Fruit fly (Drosophila melanogaster) ovary, adult (tissue): ENCODE data around the gene LysS.

Experiments used
- CG17801 ChIP-seq: fragments of 200-800 bp; optimal IDR thresholded peaks from 2 replicates; lab custom pipeline; 2019; ENCODE audit warnings: missing biosample characterization, mild to moderate bottlenecking, missing genetic modification characterization, moderate library complexity; ENCODE audit not compliant: partially characterized antibody

Gene LysS

dm6 chr3L:1227303-1227797 lies at the start of gene LysS:
LysS (plus strand) TSS chr3L:1227747.
- TF ChIP-seq CG17801 (GFP tag; lab: Kevin White, UChicago), result no peak

- no peak for TF ChIP-seq CG17801 (GFP tag; lab: Kevin White, UChicago)
Observed at dm6 chr3L:1178115-1178583, 49.4 kb upstream of the LysS start.

dm6 chr3L:1183467-1183866 lies 44.1 kb upstream of the LysS start:
- no peak for TF ChIP-seq CG17801 (GFP tag; lab: Kevin White, UChicago)

- no peak for TF ChIP-seq CG17801 (GFP tag; lab: Kevin White, UChicago)
Observed at dm6 chr3L:1188936-1189659, 38.4 kb upstream of the LysS start, which contains the start of gene CG13912. CG13912 (plus strand) TSS chr3L:1189588.

- no peak for TF ChIP-seq CG17801 (GFP tag; lab: Kevin White, UChicago)
Observed at dm6 chr3L:1193123-1193844, 34.3 kb upstream of the LysS start, which contains the start of gene Trhn. Trhn (minus strand) TSS chr3L:1193173.

- TF ChIP-seq CG17801 (GFP tag; lab: Kevin White, UChicago), result no peak
Observed at dm6 chr3L:1195202-1195601, 32.3 kb upstream of the LysS start, which contains the start of gene LysX. LysX (minus strand) TSS chr3L:1195302.

- no peak for TF ChIP-seq CG17801 (GFP tag; lab: Kevin White, UChicago)
Observed at dm6 chr3L:1195868-1196552, 31.5 kb upstream of the LysS start, which contains the start of gene Aplip1. Aplip1 (plus strand) TSS chr3L:1196317.

dm6 chr3L:1200357-1201051 lies 27.0 kb upstream of the LysS start, which contains the start of gene mwh:
mwh (plus strand) TSS chr3L:1200786.
- no peak for TF ChIP-seq CG17801 (GFP tag; lab: Kevin White, UChicago)

dm6 chr3L:1202588-1203195 lies 24.9 kb upstream of the LysS start, which contains the start of gene meep:
meep (minus strand) TSS chr3L:1203036.
- TF ChIP-seq CG17801 (GFP tag; lab: Kevin White, UChicago), result no peak

dm6 chr3L:1203855-1204431 lies 23.6 kb upstream of the LysS start:
- no peak for TF ChIP-seq CG17801 (GFP tag; lab: Kevin White, UChicago)

dm6 chr3L:1204674-1205547 lies 22.6 kb upstream of the LysS start, which contains the start of gene CG9119:
CG9119 (minus strand) TSS chr3L:1204795.
- no peak for TF ChIP-seq CG17801 (GFP tag; lab: Kevin White, UChicago)

- TF ChIP-seq CG17801 (GFP tag; lab: Kevin White, UChicago), result no peak
Observed at dm6 chr3L:1206682-1207421, 20.7 kb upstream of the LysS start, which contains the start of gene LysB. LysB (plus strand) TSS chr3L:1207371.
